Worm (Caenorhabditis elegans) whole organism, early embryonic: Measurements from ENCODE around the gene bed-1.

Experiments used
- B0310.2 ChIP-seq: sonication (generic microtip); optimal IDR thresholded peaks from 2 replicates; lab custom pipeline; 2016; ENCODE audit warnings: mild to moderate bottlenecking, missing genetic modification characterization, missing compliant biosample characterization
- F13C5.2 ChIP-seq: sonication (generic microtip); optimal IDR thresholded peaks from 2 replicates; lab custom pipeline; 2017; ENCODE audit warnings: mild to moderate bottlenecking, missing genetic modification characterization, inconsistent platforms, missing compliant biosample characterization
- aly-1 ChIP-seq: sonication (generic microtip); optimal IDR thresholded peaks from 2 replicates; lab custom pipeline; 2016; ENCODE audit warnings: missing genetic modification characterization, missing compliant biosample characterization
- ama-1 ChIP-seq: fragments of 150-350 bp; optimal IDR thresholded peaks from 2 replicates; lab custom pipeline; 2014
- ceh-13 ChIP-seq: fragments of 200-800 bp; sonication (Bioruptor generic); optimal IDR thresholded peaks from 2 replicates; lab custom pipeline; 2018; ENCODE audit warnings: mild to moderate bottlenecking, missing genetic modification characterization, missing compliant biosample characterization
- ceh-36 ChIP-seq: sonication (generic microtip); optimal IDR thresholded peaks from 2 replicates; lab custom pipeline; 2016; ENCODE audit warnings: missing genetic modification characterization, inconsistent platforms, missing compliant biosample characterization
- ets-7 ChIP-seq: sonication (generic microtip); optimal IDR thresholded peaks from 2 replicates; lab custom pipeline; 2016; ENCODE audit warnings: missing genotype, missing genetic modification characterization, missing compliant biosample characterization
- flt-1 ChIP-seq: fragments of 200-800 bp; sonication (Bioruptor generic); IDR thresholded peaks from 2 replicates; pipeline ENCODE4 v1.3.6; 2022; ENCODE audit warnings: missing genetic modification characterization, missing compliant biosample characterization
- hmbx-1 ChIP-seq: sonication (generic microtip); optimal IDR thresholded peaks from 2 replicates; lab custom pipeline; 2016; ENCODE audit warnings: mild to moderate bottlenecking, missing genetic modification characterization, missing compliant biosample characterization
- hmg-4 ChIP-seq: fragments of 200-800 bp; sonication (Bioruptor generic); optimal IDR thresholded peaks from 2 replicates; lab custom pipeline; 2018; ENCODE audit warnings: mild to moderate bottlenecking, missing genetic modification characterization, missing compliant biosample characterization
- hnd-1 ChIP-seq: sonication (generic microtip); optimal IDR thresholded peaks from 2 replicates; lab custom pipeline; 2016; ENCODE audit warnings: missing genetic modification characterization, missing compliant biosample characterization
- pes-1 ChIP-seq: fragments of 200-800 bp; sonication (Bioruptor generic); IDR thresholded peaks from 2 replicates; pipeline ENCODE4 v1.3.6; 2022; ENCODE audit warnings: missing genetic modification reagents, missing genetic modification characterization, missing compliant biosample characterization
- scrt-1 ChIP-seq: fragments of 200-800 bp; sonication (Bioruptor generic); IDR thresholded peaks from 2 replicates; pipeline ENCODE4 v1.3.6; 2022; ENCODE audit warnings: missing genetic modification characterization, missing compliant biosample characterization
- sea-1 ChIP-seq: fragments of 200-800 bp; sonication (Bioruptor generic); conservative IDR thresholded peaks from 2 replicates; pipeline ENCODE4 v1.3.6; 2022; ENCODE audit warnings: missing genetic modification characterization, missing compliant biosample characterization
- tbx-11 ChIP-seq: fragments of 200-800 bp; sonication (Bioruptor generic); IDR thresholded peaks from 2 replicates; pipeline ENCODE4 v1.3.6; 2022; ENCODE audit warnings: missing genetic modification characterization, missing compliant biosample characterization
- tbx-37 ChIP-seq: fragments of 200-800 bp; sonication (Bioruptor generic); conservative IDR thresholded peaks from 2 replicates; pipeline ENCODE4 v1.3.6; 2022; ENCODE audit warnings: missing genetic modification reagents, missing genetic modification characterization, missing compliant biosample characterization
- tra-4 ChIP-seq: sonication (generic microtip); optimal IDR thresholded peaks from 2 replicates; lab custom pipeline; 2017; ENCODE audit warnings: missing genetic modification characterization, missing compliant biosample characterization

The bed-1 gene

ce11 chrV:19124586-19124985, at the start of gene bed-1:
bed-1 (minus strand) TSS chrV:19124922.
- TF ChIP-seq sea-1 (no peak), scrt-1 (no peak), B0310.2 (tag; lab: Kevin White, UChicago) (no peak), pes-1 (GFP tag; lab: Robert Waterston, UW) (no peak), ceh-13 (GFP tag; lab: Kevin White, UChicago) (no peak), tbx-37 (GFP tag; lab: Robert Waterston, UW) (no peak), ama-1 (lab: Kevin White, UChicago) (no peak), F13C5.2 (no peak), flt-1 (GFP tag; lab: Robert Waterston, UW) (no peak)

DNA sequence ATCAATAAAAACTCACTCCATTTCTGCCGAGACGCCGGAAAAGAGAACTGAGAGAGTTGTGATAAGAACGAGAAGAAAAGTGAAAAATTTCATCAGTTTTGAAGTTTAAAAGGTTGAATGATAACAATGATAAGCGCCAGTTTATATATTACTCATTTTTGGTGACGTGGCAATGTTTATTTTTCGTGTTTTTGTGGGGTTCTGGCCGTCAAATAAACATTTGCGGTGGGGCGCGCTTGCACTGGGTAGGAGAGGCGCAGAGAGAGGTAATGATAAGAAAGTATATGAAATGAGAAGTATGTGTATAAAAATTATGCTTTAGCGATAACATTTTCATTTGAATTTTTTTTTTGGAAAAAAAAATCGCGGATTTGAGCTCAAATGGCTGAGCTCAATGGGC, 33.9 kb upstream of the bed-1 start, which contains the start of gene Y39B6A.5:
Y39B6A.5 (minus strand) TSS at position 214 of the 400 bp plus-strand sequence.
- TF ChIP-seq F13C5.2 = no peak
- no peak for TF ChIP-seq hmg-4 (GFP tag; lab: Kevin White, UChicago)
- no peak for TF ChIP-seq pes-1 (GFP tag; lab: Robert Waterston, UW)

DNA sequence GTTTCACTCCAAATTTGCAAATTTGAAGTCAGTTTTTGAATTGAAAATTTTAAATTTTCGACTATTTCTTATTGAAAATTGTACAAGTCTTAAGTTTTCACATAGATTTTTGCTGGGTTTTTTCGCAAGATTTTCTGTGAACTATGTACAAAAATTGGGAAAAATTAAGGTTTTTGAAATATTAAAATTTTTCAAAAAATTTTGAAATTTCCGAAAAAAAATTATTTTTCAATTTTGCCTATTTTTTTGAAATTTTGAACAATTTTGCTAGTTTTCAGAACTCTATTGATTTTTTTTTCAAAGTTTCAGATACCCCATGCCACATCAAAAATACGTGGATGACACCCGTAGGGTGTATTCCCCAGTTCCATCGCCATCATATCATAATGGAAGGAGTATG, 29.1 kb upstream of the bed-1 start, which contains the start of gene tsp-13:
tsp-13 (plus strand) TSS at position 301 of the 400 bp plus-strand sequence.
- TF ChIP-seq aly-1 (no peak), tbx-37 (GFP tag; lab: Robert Waterston, UW) (no peak), pes-1 (GFP tag; lab: Robert Waterston, UW) (no peak), hnd-1 (tag; lab: Kevin White, UChicago) (no peak), hmbx-1 (no peak), sea-1 (no peak), scrt-1 (no peak), ceh-13 (GFP tag; lab: Kevin White, UChicago) (no peak), F13C5.2 (no peak), hmg-4 (GFP tag; lab: Kevin White, UChicago) (no peak), tra-4 (no peak), ceh-36 (tag; lab: Kevin White, UChicago) (no peak), B0310.2 (tag; lab: Kevin White, UChicago) (no peak), ama-1 (lab: Kevin White, UChicago) (no peak), flt-1 (GFP tag; lab: Robert Waterston, UW) (no peak), tbx-11 (no peak)

DNA sequence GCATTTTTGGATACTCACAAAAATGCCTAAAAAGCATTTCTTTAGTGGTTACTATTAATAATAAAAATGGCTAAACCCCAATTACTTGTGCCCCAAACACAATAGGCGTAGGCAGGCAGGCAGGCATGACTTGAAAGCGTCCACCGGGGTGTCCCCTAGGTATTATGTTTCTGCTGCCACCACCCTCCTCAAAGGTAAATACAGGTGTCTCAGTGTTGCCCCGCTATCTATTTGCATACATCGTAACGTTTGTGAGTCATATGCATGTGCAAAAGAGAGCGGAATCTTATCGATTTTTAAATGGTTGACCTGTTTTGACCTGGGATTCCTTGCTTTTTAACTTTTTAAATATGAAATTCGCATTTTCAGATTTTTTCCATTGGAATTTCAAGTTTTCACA, 28.5 kb upstream of the bed-1 start:
- TF ChIP-seq hnd-1 (tag; lab: Kevin White, UChicago) = no peak
- no peak for TF ChIP-seq tbx-11
- no peak for TF ChIP-seq ama-1 (lab: Kevin White, UChicago)
- TF ChIP-seq hmg-4 (GFP tag; lab: Kevin White, UChicago) = no peak
- TF ChIP-seq tbx-37 (GFP tag; lab: Robert Waterston, UW) = no peak
- no peak for TF ChIP-seq scrt-1
- TF ChIP-seq tra-4 = no peak

- TF ChIP-seq scrt-1 (no peak), hmbx-1 (no peak), tbx-11 (no peak), hnd-1 (tag; lab: Kevin White, UChicago) (no peak), tbx-37 (GFP tag; lab: Robert Waterston, UW) (no peak)
These were observed 27.6 kb upstream of the bed-1 start, which contains the start of gene Y39B6A.69 for ce11 chrV:19152328-19152727. Y39B6A.69 (minus strand) TSS chrV:19152428.

DNA sequence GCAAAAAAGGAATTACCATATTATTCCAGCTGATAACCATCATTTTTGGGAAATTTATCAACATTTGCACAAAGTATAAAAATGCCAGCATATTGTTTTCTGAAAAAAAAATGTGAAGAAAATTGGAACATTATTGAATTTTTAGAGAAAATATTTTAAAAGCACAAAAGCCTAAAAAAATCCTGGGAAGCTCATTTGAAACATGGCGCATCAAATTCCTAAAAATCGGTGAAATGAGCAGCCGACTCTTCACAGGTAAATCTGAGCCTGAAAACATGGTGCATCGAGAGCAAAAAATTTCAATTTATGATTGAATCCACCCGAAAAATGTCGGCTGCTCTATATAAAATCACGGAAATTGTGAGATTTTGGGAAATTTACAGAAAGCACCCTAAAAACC, 24.3 kb upstream of the bed-1 start, which contains the start of gene Y39B6A.7:
Y39B6A.7 (minus strand) TSS at position 101 of the 400 bp plus-strand sequence.
- no peak for TF ChIP-seq scrt-1
- TF ChIP-seq pes-1 (GFP tag; lab: Robert Waterston, UW) = no peak
- TF ChIP-seq hmg-4 (GFP tag; lab: Kevin White, UChicago) = no peak
- no peak for TF ChIP-seq ceh-13 (GFP tag; lab: Kevin White, UChicago)
- no peak for TF ChIP-seq aly-1
- no peak for TF ChIP-seq tbx-11
- TF ChIP-seq tbx-37 (GFP tag; lab: Robert Waterston, UW) = no peak
- TF ChIP-seq flt-1 (GFP tag; lab: Robert Waterston, UW) = no peak
- TF ChIP-seq ama-1 (lab: Kevin White, UChicago) = no peak
- no peak for TF ChIP-seq hnd-1 (tag; lab: Kevin White, UChicago)
- TF ChIP-seq ets-7 (tag; lab: Kevin White, UChicago) = no peak
- TF ChIP-seq tra-4 = no peak
- no peak for TF ChIP-seq B0310.2 (tag; lab: Kevin White, UChicago)
- no peak for TF ChIP-seq hmbx-1
- no peak for TF ChIP-seq ceh-36 (tag; lab: Kevin White, UChicago)
- no peak for TF ChIP-seq F13C5.2
- TF ChIP-seq sea-1 = no peak

DNA sequence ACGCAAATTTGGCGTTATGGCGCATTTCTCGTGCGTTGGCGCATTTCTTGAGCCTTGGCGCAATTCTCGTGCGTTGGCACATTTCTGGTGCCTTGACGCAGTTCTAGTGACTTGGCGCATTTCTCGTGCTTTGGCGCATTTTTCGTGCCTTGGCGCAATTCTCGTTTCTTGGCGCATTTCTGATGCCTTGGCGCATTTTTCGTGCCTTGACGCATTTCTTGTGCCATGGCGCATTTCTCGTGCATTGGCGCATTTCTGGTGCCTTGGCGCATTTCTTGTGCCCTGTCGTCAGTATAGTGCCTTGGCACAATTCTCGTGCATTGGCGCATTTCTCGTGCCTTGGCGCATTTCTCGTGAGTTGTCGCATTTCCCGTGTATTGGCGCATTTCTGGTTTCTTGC, 23.6 kb upstream of the bed-1 start:
- TF ChIP-seq ceh-13 (GFP tag; lab: Kevin White, UChicago) = no peak
- no peak for TF ChIP-seq flt-1 (GFP tag; lab: Robert Waterston, UW)
- TF ChIP-seq F13C5.2 = no peak
- TF ChIP-seq B0310.2 (tag; lab: Kevin White, UChicago) = no peak
- TF ChIP-seq hnd-1 (tag; lab: Kevin White, UChicago) = no peak
- no peak for TF ChIP-seq hmg-4 (GFP tag; lab: Kevin White, UChicago)
- TF ChIP-seq ets-7 (tag; lab: Kevin White, UChicago) = no peak
- no peak for TF ChIP-seq hmbx-1
- no peak for TF ChIP-seq pes-1 (GFP tag; lab: Robert Waterston, UW)

DNA sequence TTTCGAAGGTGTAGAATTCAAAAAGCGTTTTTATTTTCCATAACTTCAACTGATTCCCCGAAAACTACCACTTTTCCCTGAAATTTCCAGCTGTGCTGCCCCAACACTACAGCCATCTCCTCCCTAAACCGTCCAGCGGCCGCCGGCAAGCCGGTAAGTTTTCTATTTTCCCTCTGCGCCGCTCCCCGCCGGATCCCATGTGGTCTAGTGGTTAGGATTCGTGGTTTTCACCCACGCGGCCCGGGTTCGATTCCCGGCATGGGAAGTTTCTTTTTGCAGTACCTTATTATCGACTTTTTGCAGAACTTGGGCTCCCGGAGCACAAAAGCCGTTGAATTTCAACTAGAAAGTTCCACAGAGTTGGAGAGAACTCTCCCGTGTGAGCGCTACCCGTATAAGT, 17.9 kb upstream of the bed-1 start:
- peak; percentile 60; the same call in 1 of the 2 replicates for TF ChIP-seq pes-1 (GFP tag; lab: Robert Waterston, UW)
- 0 out of 2 replicates have a peak, but pooled peaks have one; percentile 48 for TF ChIP-seq scrt-1
- TF ChIP-seq hmbx-1 = no peak
- 0 out of 2 replicates have a peak, but pooled peaks have one; percentile 28 for TF ChIP-seq flt-1 (GFP tag; lab: Robert Waterston, UW)
- 0 out of 2 replicates have a peak, but pooled peaks have one; percentile 22 for TF ChIP-seq tbx-37 (GFP tag; lab: Robert Waterston, UW)
